Fruit fly (Drosophila melanogaster): ENCODE measurements around the gene CG32808.

Gene CG32808

DNA sequence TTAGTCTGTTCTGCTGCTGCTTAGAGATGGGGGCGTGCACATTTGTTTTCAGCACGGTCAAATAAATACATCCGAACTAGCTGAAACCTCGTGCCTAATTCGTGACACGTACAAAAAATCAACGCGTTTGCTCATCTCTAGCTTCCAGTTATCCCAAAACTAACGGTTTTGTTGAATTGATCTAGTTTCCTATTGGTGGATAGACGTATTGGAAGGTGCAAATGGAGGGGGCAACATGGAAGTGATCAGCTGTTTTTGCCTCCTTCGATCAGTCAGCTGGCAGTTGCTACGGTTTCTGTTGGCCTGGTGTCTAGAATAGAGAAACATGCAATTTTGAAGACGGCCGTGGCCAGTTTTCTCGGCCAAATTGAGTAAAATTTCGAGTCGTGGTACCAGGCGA lies 48.0 kb upstream of the CG32808 start (continued):
- TF ChIP-seq CG13775 (GFP tag; optimal IDR thresholded peaks at IDR 0.05) (peak; percentile 40), CG9817 (tag; optimal IDR thresholded peaks at IDR 0.05) (peak; percentile 31), CG4328 (GFP tag; optimal IDR thresholded peaks at IDR 0.05) (peak; percentile 28), fru (optimal IDR thresholded peaks at IDR 0.05) (no peak), hkb (optimal IDR thresholded peaks at IDR 0.05) (no peak), hkb (GFP tag; IDR thresholded peaks at IDR 0.05) (0 out of 2 replicates have a peak, but pooled peaks have one; percentile 36), Hmr (GFP tag; optimal IDR thresholded peaks at IDR 0.05) (peak; percentile 42)

DNA sequence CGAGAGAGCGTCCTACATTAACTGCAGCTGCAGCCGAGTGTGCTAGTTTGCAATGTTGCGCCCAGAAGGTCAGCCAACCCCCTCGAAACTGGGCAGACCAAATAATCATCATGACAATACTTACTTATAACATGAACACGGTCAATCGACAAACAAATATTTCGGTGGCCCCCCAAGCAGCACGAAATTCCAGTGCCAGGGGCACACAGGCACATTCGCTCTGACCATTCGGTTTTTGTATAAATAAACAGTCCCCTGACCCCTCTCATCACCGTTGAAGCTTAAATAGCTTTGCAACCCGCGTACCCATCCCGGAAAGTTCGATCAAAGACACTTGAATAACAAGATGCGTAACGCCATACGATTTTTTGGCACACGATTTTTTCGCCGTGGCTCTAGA lies 44.2 kb upstream of the CG32808 start:
- TF ChIP-seq CG9876 (GFP tag; optimal IDR thresholded peaks at IDR 0.05) = no peak
- 0 out of 4 replicates have a peak, but pooled peaks have one; percentile 55 for TF ChIP-seq chinmo (GFP tag; IDR thresholded peaks at IDR 0.05; ENCODE audit: partially characterized antibody)
- TF ChIP-seq Dref (GFP tag; IDR thresholded peaks at IDR 0.05) = no peak
- peak in 1 of 2 experiments; percentile 5 for TF ChIP-seq Trl (optimal IDR thresholded peaks at IDR 0.05)
- TF ChIP-seq Trl (GFP tag; optimal IDR thresholded peaks at IDR 0.05) = no peak
- peak; percentile 15 for TF ChIP-seq CG12769 (tag; optimal IDR thresholded peaks at IDR 0.05)
- no peak for TF ChIP-seq kah (GFP tag; optimal IDR thresholded peaks at IDR 0.05)
- 0 out of 2 replicates have a peak, but pooled peaks have one; percentile 14 for TF ChIP-seq crol (GFP tag; IDR thresholded peaks at IDR 0.05)
- peak; percentile 58 for TF ChIP-seq sd (tag; optimal IDR thresholded peaks at IDR 0.05)
- TF ChIP-seq Pdp1 (GFP tag; optimal IDR thresholded peaks at IDR 0.05) = peak in 1 of 2 experiments; percentile 21

DNA sequence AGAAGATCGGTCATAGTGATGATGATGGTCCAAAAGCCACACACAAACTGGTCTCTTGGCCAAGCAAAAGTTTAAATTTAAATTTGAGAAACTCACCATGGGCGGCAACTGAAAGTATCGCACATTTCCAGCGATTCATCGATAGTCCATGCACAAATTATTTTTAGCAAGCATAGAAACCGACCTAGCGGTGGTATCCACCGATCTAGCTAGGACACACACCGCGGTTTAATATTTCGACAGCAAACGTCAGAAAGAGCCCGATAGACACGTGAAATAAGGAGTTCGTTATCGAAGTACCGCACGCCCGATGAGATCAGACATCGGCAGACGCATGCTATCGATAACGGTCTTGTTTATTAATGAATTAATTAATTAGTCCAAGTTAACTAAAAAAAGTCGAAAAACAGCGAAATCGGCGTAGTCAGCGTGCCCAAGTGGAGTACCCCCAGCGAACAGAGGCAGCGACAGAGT lies 43.2 kb upstream of the CG32808 start, which contains the start of gene CG14795:
CG14795 (minus strand) TSS at position 51 of the 474 bp plus-strand sequence.
- TF ChIP-seq CHES-1-like (GFP tag; optimal IDR thresholded peaks at IDR 0.05) (peak; percentile 75), CG18619 (GFP tag; optimal IDR thresholded peaks at IDR 0.05) (no peak), CG13775 (GFP tag; optimal IDR thresholded peaks at IDR 0.05) (peak; percentile 4), fd96Cb (tag; optimal IDR thresholded peaks at IDR 0.05) (no peak), Lhr (GFP tag; optimal IDR thresholded peaks at IDR 0.05) (peak; percentile 93), CG3163 (GFP tag; optimal IDR thresholded peaks at IDR 0.05) (peak; percentile 13), CTCF (GFP tag; optimal IDR thresholded peaks at IDR 0.05) (peak; percentile 66), BEAF-32 (GFP tag; optimal IDR thresholded peaks at IDR 0.05) (peak; percentile 97), D19B (GFP tag; optimal IDR thresholded peaks at IDR 0.05) (no peak), CG2199 (GFP tag; IDR thresholded peaks at IDR 0.05) (no peak), p53 (GFP tag; optimal IDR thresholded peaks at IDR 0.05) (peak; percentile 47), mld (GFP tag; IDR thresholded peaks at IDR 0.05; ENCODE audit: partially characterized antibody) (peak; percentile 94), tin (GFP tag; optimal IDR thresholded peaks at IDR 0.05) (peak; percentile 12), CG5245 (GFP tag; optimal IDR thresholded peaks at IDR 0.05) (no peak), Dad (GFP tag; optimal IDR thresholded peaks at IDR 0.05) (peak; percentile 40), zfh2 (GFP tag; optimal IDR thresholded peaks at IDR 0.05) (peak; percentile 39), pum (GFP tag; optimal IDR thresholded peaks at IDR 0.05) (no peak), Chrac-16 (GFP tag; optimal IDR thresholded peaks at IDR 0.05) (no peak), NC2β (GFP tag; optimal IDR thresholded peaks at IDR 0.05) (peak; percentile 67), ems (GFP tag; optimal IDR thresholded peaks at IDR 0.05) (peak; percentile 29), CG4282 (GFP tag; optimal IDR thresholded peaks at IDR 0.05) (peak; percentile 46), CG15514 (GFP tag; optimal IDR thresholded peaks at IDR 0.05) (peak; percentile 91), Ada2b (GFP tag; IDR thresholded peaks at IDR 0.05) (no peak), CG6791 (GFP tag; IDR thresholded peaks at IDR 0.05; ENCODE audit: partially characterized antibody) (peak; percentile 97), Ravus (GFP tag; IDR thresholded peaks at IDR 0.05) (no peak), CG33213 (GFP tag; optimal IDR thresholded peaks at IDR 0.05) (peak; percentile 80), pita (GFP tag; optimal IDR thresholded peaks at IDR 0.05) (peak; percentile 97), hb (GFP tag; IDR thresholded peaks at IDR 0.05; ENCODE audit: partially characterized antibody) (peak; percentile 96), CoRest (tag; optimal IDR thresholded peaks at IDR 0.05) (peak; percentile 50), Stat92E (GFP tag; optimal IDR thresholded peaks at IDR 0.05) (peak in 1 of 3 experiments; percentile 49), lilli (GFP tag; optimal IDR thresholded peaks at IDR 0.05) (peak; percentile 47), CG12236 (GFP tag; optimal IDR thresholded peaks at IDR 0.05) (no peak), CG8281 (tag; optimal IDR thresholded peaks at IDR 0.05) (no peak)
